Worm (Caenorhabditis elegans): Measurements from ENCODE around the gene T01H3.3.

The T01H3.3 gene

DNA sequence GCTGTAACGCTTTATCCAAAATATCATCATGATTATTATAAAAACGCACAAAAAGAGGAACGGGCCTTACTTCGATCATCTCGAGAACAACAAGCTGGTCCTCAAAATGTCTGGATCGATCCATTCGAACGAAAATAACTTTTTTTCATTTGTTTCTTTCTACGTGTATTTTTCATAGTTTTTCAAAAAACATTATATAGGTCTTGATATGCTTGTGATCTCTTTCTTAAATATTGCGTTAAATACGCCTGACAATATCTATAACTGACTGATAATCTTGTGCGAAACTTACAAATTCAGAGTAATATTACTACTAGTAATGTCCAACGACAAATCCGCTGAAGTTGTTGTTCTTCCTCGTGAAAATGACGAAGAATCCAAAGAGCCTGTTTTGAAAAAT lies 15.6 kb downstream of the T01H3.3 start, which contains the start of gene sds-22:
sds-22 (plus strand) TSS at position 301 of the 400 bp plus-strand sequence.
- no peak for TF ChIP-seq elt-3 (tag; optimal IDR thresholded peaks at IDR 0.05)
- no peak for TF ChIP-seq fkh-2 (tag; optimal IDR thresholded peaks at IDR 0.05)
- no peak for TF ChIP-seq nhr-11 (tag; optimal IDR thresholded peaks at IDR 0.05)
- TF ChIP-seq fos-1 (tag; optimal IDR thresholded peaks at IDR 0.05), result no peak
- TF ChIP-seq egl-27 (tag; optimal IDR thresholded peaks at IDR 0.05), result no peak
- TF ChIP-seq sea-2 (GFP tag; optimal IDR thresholded peaks at IDR 0.05), result no peak
- no peak for TF ChIP-seq elt-2 (tag; optimal IDR thresholded peaks at IDR 0.05)
- no peak for TF ChIP-seq ceh-82 (tag; optimal IDR thresholded peaks at IDR 0.05)
- TF ChIP-seq lsy-12 (tag; optimal IDR thresholded peaks at IDR 0.05), result no peak
- no peak for TF ChIP-seq nhr-12 (tag; optimal IDR thresholded peaks at IDR 0.05)
- TF ChIP-seq nhr-76 (tag; optimal IDR thresholded peaks at IDR 0.05), result no peak
- TF ChIP-seq jun-1 (tag; optimal IDR thresholded peaks at IDR 0.05), result no peak
- no peak for TF ChIP-seq nhr-23 (tag; optimal IDR thresholded peaks at IDR 0.05)
- no peak for TF ChIP-seq mml-1 (tag; optimal IDR thresholded peaks at IDR 0.05)
- no peak for TF ChIP-seq elt-1 (tag; optimal IDR thresholded peaks at IDR 0.05)

DNA sequence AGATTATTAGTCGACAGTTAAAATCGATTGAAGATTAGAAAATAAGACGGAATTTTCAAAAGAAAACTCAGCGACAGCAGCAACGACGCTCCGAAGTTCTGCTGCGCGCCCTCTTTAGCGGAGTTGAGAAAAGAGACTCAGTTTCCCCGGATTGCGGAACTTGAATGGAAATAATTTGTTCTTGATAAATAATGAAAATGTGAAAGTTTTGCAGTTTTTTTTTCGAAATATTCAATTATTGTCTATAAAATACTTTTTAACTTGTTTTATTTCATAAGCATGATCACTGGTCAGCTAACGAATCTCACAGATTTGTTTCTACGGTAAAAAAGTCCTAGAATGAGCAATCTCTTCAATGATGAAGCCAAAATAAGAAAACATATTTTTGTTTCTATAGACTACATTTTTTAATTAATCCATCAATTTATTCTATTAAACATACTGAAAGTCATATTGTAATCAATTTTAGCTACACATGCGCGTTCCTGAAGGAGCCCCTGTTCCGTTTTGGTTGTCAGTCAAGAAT lies 16.1 kb downstream of the T01H3.3 start, which contains the start of the genes cec-3 and T09A5.15:
cec-3 (minus strand) TSS at position 116 of the 526 bp plus-strand sequence.
T09A5.15 (plus strand) TSS at position 476 of the 526 bp plus-strand sequence.
- TF ChIP-seq nhr-12 (tag; optimal IDR thresholded peaks at IDR 0.05), result no peak
- no peak for TF ChIP-seq ZK546.5 (tag; optimal IDR thresholded peaks at IDR 0.05)
- no peak for TF ChIP-seq lin-39 (tag; optimal IDR thresholded peaks at IDR 0.05)
- TF ChIP-seq snpc-4 (tag; optimal IDR thresholded peaks at IDR 0.05), result no peak
- no peak for TF ChIP-seq tbx-2 (tag; optimal IDR thresholded peaks at IDR 0.05)
- peak; percentile 61 for TF ChIP-seq pha-4 (tag; optimal IDR thresholded peaks at IDR 0.05)
- TF ChIP-seq nfya-1 (tag; optimal IDR thresholded peaks at IDR 0.05; ENCODE audit: insufficient read depth), result peak; percentile 64
- no peak for TF ChIP-seq eor-1 (tag; optimal IDR thresholded peaks at IDR 0.05)
- TF ChIP-seq nhr-28 (tag; optimal IDR thresholded peaks at IDR 0.05), result no peak
- no peak for TF ChIP-seq egl-27 (tag; optimal IDR thresholded peaks at IDR 0.05)
- TF ChIP-seq ceh-82 (tag; optimal IDR thresholded peaks at IDR 0.05), result no peak
- no peak for TF ChIP-seq jun-1 (tag; optimal IDR thresholded peaks at IDR 0.05)
- TF ChIP-seq ama-1 (optimal IDR thresholded peaks at IDR 0.05), result no peak
- TF ChIP-seq sea-2 (GFP tag; optimal IDR thresholded peaks at IDR 0.05), result no peak
- peak; percentile 22 for TF ChIP-seq elt-2 (tag; optimal IDR thresholded peaks at IDR 0.05)
- TF ChIP-seq ceh-9 (tag; optimal IDR thresholded peaks at IDR 0.05), result no peak
- TF ChIP-seq nhr-23 (tag; optimal IDR thresholded peaks at IDR 0.05), result no peak
- no peak for TF ChIP-seq daf-12 (tag; optimal IDR thresholded peaks at IDR 0.05)
- TF ChIP-seq nhr-25 (tag; optimal IDR thresholded peaks at IDR 0.05), result peak; percentile 2
- TF ChIP-seq elt-1 (tag; optimal IDR thresholded peaks at IDR 0.05), result no peak
- TF ChIP-seq ceh-16 (tag; optimal IDR thresholded peaks at IDR 0.05), result no peak
- TF ChIP-seq unc-39 (tag; optimal IDR thresholded peaks at IDR 0.05), result no peak
- no peak for TF ChIP-seq unc-62 (GFP tag; optimal IDR thresholded peaks at IDR 0.05)
- no peak for TF ChIP-seq egl-5 (tag; optimal IDR thresholded peaks at IDR 0.05)
- peak; percentile 48 for TF ChIP-seq lin-15B (tag; optimal IDR thresholded peaks at IDR 0.05)
- TF ChIP-seq R02D3.7 (tag; optimal IDR thresholded peaks at IDR 0.05), result no peak
- TF ChIP-seq ztf-4 (tag; optimal IDR thresholded peaks at IDR 0.05), result no peak
- no peak for TF ChIP-seq fkh-10 (GFP tag; optimal IDR thresholded peaks at IDR 0.05)
- no peak for TF ChIP-seq ceh-28 (tag; optimal IDR thresholded peaks at IDR 0.05)
- TF ChIP-seq nhr-76 (tag; optimal IDR thresholded peaks at IDR 0.05), result no peak
- no peak for TF ChIP-seq mdl-1 (tag; optimal IDR thresholded peaks at IDR 0.05)
- no peak for TF ChIP-seq pqm-1 (tag; optimal IDR thresholded peaks at IDR 0.05)
- no peak for TF ChIP-seq lsy-12 (tag; optimal IDR thresholded peaks at IDR 0.05)

DNA sequence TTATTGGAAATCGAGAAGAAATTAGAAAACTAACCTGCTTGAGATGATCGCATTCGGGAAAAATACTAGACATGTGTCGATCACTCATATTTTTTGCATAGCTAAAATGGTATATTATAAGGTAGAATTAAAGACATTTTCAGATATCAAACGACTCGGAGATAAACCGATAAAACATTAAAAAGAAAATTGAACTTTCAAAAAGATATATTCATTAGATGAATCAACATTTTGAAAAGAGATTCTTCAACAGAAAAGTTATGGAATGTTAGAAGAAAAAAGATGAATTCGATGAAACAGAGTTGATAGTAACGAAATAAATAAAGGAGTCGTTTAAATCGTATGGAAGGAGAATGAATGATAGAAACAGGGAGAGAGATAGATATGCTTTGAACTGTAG lies 18.1 kb downstream of the T01H3.3 start, which contains the start of gene mdmh-35:
mdmh-35 (minus strand) TSS at position 101 of the 400 bp plus-strand sequence.
- no peak for TF ChIP-seq unc-62 (GFP tag; optimal IDR thresholded peaks at IDR 0.05)
- no peak for TF ChIP-seq mdl-1 (tag; optimal IDR thresholded peaks at IDR 0.05)
- no peak for TF ChIP-seq fos-1 (tag; optimal IDR thresholded peaks at IDR 0.05)
- no peak for TF ChIP-seq nhr-25 (tag; optimal IDR thresholded peaks at IDR 0.05)

All from whole organism, L3 larva.